Fruit fly (Drosophila melanogaster) whole organism, adult: ENCODE results near the gene xit.

ENCODE experiments used
- cic ChIP-seq: fragments of 200-800 bp; sonication (Bioruptor generic); optimal IDR thresholded peaks from 2 replicates; lab custom pipeline; 2017; ENCODE audit warnings: missing biosample characterization, mild to moderate bottlenecking, missing genetic modification characterization, moderate library complexity
- kay ChIP-seq: fragments of 200-800 bp; sonication (Bioruptor generic); peaks from one replicate; lab custom pipeline; 2016; ENCODE audit warnings: missing biosample characterization, missing genetic modification characterization, borderline replicate concordance
- tj ChIP-seq: fragments of 200-800 bp; sonication (Bioruptor generic); optimal IDR thresholded peaks from 3 replicates; lab custom pipeline; 2017; ENCODE audit warnings: missing biosample characterization, mild to moderate bottlenecking, missing genetic modification characterization, moderate library complexity
- toe ChIP-seq: fragments of 200-800 bp; sonication (Bioruptor generic); optimal IDR thresholded peaks from 2 replicates; lab custom pipeline; 2016; ENCODE audit warnings: missing biosample characterization, missing genetic modification characterization

DNA sequence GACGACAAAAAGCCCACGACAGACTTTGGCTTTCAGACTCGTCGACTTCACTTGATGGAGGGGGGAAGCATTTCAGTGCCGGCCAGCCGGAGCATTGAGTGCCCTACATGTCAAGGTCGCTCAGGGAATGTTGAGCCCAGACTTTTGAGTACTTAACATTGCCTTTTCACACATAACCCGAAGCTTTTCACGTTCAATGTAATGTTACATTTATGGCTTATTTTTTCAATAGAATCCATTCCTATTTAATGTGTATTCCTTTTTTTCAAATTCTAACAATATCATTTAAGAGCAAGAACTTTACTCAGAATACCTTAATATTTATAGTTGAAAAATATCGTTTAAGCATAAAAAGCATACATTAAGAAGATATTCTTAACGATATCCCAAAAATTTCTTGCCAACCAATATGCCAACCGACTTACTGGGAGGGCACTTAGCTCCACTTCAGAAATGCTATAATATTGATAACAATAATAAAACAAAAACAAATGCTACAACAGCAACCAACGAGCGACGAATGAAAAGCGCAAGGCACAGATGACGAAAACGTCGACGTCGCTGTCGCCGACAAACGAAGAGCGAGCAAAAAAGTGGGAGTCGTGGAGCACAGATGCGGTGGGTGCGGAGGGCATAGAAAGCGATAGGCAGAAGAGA lies 39.1 kb downstream of the xit start:
- TF ChIP-seq tj (GFP tag; lab: Kevin White, UChicago) (peak; percentile 58), toe (GFP tag; lab: Kevin White, UChicago) (peak; percentile 48), kay (GFP tag; lab: Kevin White, UChicago) (peak; percentile 25), cic (GFP tag; lab: Kevin White, UChicago) (no peak)
